Fruit fly (Drosophila melanogaster) whole organism, embryonic: Measurements from ENCODE around the gene Unc-115a.

ENCODE experiments used
- Antp ChIP-seq: fragments of 200-800 bp; sonication (Bioruptor generic); optimal IDR thresholded peaks from 3 replicates; lab custom pipeline; 2016; ENCODE audit warnings: missing biosample characterization, missing genetic modification characterization
- CG10267 ChIP-seq: fragments of 200-800 bp; sonication (Bioruptor generic); optimal IDR thresholded peaks from 2 replicates; lab custom pipeline; 2018; ENCODE audit warnings: missing biosample characterization, mild to moderate bottlenecking, missing genetic modification characterization, moderate library complexity
- CG10543 ChIP-seq: fragments of 200-800 bp; sonication (Bioruptor generic); optimal IDR thresholded peaks from 3 replicates; lab custom pipeline; 2017; ENCODE audit warnings: missing biosample characterization, mild to moderate bottlenecking, missing genetic modification characterization, moderate library complexity
- CG13123 ChIP-seq: fragments of 200-800 bp; sonication (Bioruptor generic); optimal IDR thresholded peaks from 2 replicates; lab custom pipeline; 2016; ENCODE audit warnings: missing biosample characterization, missing genetic modification characterization
- CG14860 ChIP-seq: fragments of 200-800 bp; sonication (Bioruptor generic); IDR thresholded peaks from 3 replicates; pipeline ENCODE4 v1.3.6; 2022; ENCODE audit warnings: missing biosample characterization, missing genetic modification characterization; ENCODE audit not compliant: partially characterized antibody
- CG1602 ChIP-seq: fragments of 200-800 bp; sonication (Bioruptor generic); optimal IDR thresholded peaks from 3 replicates; lab custom pipeline; 2016; ENCODE audit warnings: missing biosample characterization, missing genetic modification characterization
- CG1603 ChIP-seq: fragments of 200-800 bp; sonication (Bioruptor generic); optimal IDR thresholded peaks from 2 replicates; lab custom pipeline; 2019; ENCODE audit warnings: missing biosample characterization, mild to moderate bottlenecking, missing genetic modification characterization, moderate library complexity
- CG1647 ChIP-seq: fragments of 200-800 bp; sonication (Bioruptor generic); optimal IDR thresholded peaks from 3 replicates; lab custom pipeline; 2016; ENCODE audit warnings: missing biosample characterization, missing genetic modification characterization
- CG16779 ChIP-seq: fragments of 200-800 bp; sonication (Bioruptor generic); IDR thresholded peaks from 2 replicates; pipeline ENCODE4 v1.3.6; 2022; ENCODE audit warnings: missing biosample characterization, missing genetic modification characterization
- CG17361 ChIP-seq: fragments of 200-800 bp; sonication (Bioruptor generic); IDR thresholded peaks from 3 replicates; pipeline ENCODE4 v1.3.6; 2022; ENCODE audit warnings: missing biosample characterization, missing genetic modification characterization
- CG17385 ChIP-seq: fragments of 200-800 bp; sonication (Bioruptor generic); optimal IDR thresholded peaks from 3 replicates; lab custom pipeline; 2018; ENCODE audit warnings: missing biosample characterization, mild to moderate bottlenecking, missing genetic modification characterization
- CG17829 ChIP-seq: fragments of 200-800 bp; optimal IDR thresholded peaks from 2 replicates; lab custom pipeline; 2019; ENCODE audit warnings: missing biosample characterization, mild to moderate bottlenecking, missing genetic modification characterization, moderate library complexity
- CG2889 ChIP-seq: fragments of 200-800 bp; sonication (Bioruptor generic); IDR thresholded peaks from 3 replicates; pipeline ENCODE4 v1.3.6; 2022; ENCODE audit warnings: missing biosample characterization, missing genetic modification characterization
- CG3995 ChIP-seq: fragments of 200-800 bp; sonication (Bioruptor generic); optimal IDR thresholded peaks from 3 replicates; lab custom pipeline; 2016; ENCODE audit warnings: missing biosample characterization, missing genetic modification characterization
- CG8359 ChIP-seq: fragments of 200-800 bp; sonication (Bioruptor generic); optimal IDR thresholded peaks from 2 replicates; lab custom pipeline; 2017; ENCODE audit warnings: missing biosample characterization, mild to moderate bottlenecking, missing genetic modification characterization, borderline replicate concordance
- CG9727 ChIP-seq: fragments of 200-800 bp; sonication (Bioruptor generic); optimal IDR thresholded peaks from 3 replicates; lab custom pipeline; 2017; ENCODE audit warnings: missing biosample characterization, mild to moderate bottlenecking, missing genetic modification characterization
- Camta ChIP-seq: fragments of 200-800 bp; sonication (Bioruptor generic); optimal IDR thresholded peaks from 2 replicates; lab custom pipeline; 2016; ENCODE audit warnings: missing biosample characterization, missing genetic modification characterization
- Chrac-16 ChIP-seq: fragments of 200-800 bp; sonication (Bioruptor generic); optimal IDR thresholded peaks from 3 replicates; lab custom pipeline; 2016; ENCODE audit warnings: missing biosample characterization, missing genetic modification characterization
- Elba2 ChIP-seq: fragments of 200-800 bp; sonication (Bioruptor generic); optimal IDR thresholded peaks from 3 replicates; lab custom pipeline; 2016; ENCODE audit warnings: missing biosample characterization, missing genetic modification characterization
- Ets65A ChIP-seq: fragments of 200-800 bp; sonication (Bioruptor generic); peaks from one replicate; lab custom pipeline; 2016; ENCODE audit warnings: missing biosample characterization, missing genetic modification characterization
- HLHmδ ChIP-seq: fragments of 200-800 bp; sonication (Bioruptor generic); optimal IDR thresholded peaks from 2 replicates; lab custom pipeline; 2018; ENCODE audit warnings: missing biosample characterization, mild to moderate bottlenecking, missing genetic modification characterization, moderate library complexity
- Hr3 ChIP-seq: fragments of 200-800 bp; sonication (Bioruptor generic); optimal IDR thresholded peaks from 3 replicates; lab custom pipeline; 2016; ENCODE audit warnings: missing biosample characterization, missing genetic modification characterization
- Lhr ChIP-seq: fragments of 200-800 bp; sonication (Bioruptor generic); optimal IDR thresholded peaks from 3 replicates; lab custom pipeline; 2017; ENCODE audit warnings: mild to moderate bottlenecking, missing biosample characterization, missing genetic modification reagents, missing genetic modification characterization
- Lim3 ChIP-seq: fragments of 200-800 bp; sonication (Bioruptor generic); IDR thresholded peaks from 2 replicates; pipeline ENCODE4 v1.3.6; 2022; ENCODE audit warnings: missing biosample characterization, missing genetic modification characterization
- Med ChIP-seq: fragments of 200-800 bp; sonication (Bioruptor generic); peaks from one replicate; lab custom pipeline; 2016; ENCODE audit warnings: missing biosample characterization, missing genetic modification characterization, mild to moderate bottlenecking, inconsistent platforms, moderate library complexity
- NK7.1 ChIP-seq: fragments of 200-800 bp; sonication (Bioruptor generic); optimal IDR thresholded peaks from 3 replicates; lab custom pipeline; 2016; ENCODE audit warnings: missing biosample characterization, missing genetic modification characterization
- Ssrp ChIP-seq: fragments of 200-800 bp; sonication (Bioruptor generic); optimal IDR thresholded peaks from 2 replicates; lab custom pipeline; 2018; ENCODE audit warnings: missing biosample characterization, mild to moderate bottlenecking, missing genetic modification characterization, moderate library complexity
- Trl ChIP-seq, 3 experiments: fragments of >200 bp in 2 of 3; fragments of 200-800 bp in 1 of 3; sonication (Bioruptor generic) in 1 of 3; optimal IDR thresholded peaks; 2 replicates in 1 of 3; 3 replicates in 2 of 3; lab custom pipeline; 2016 to 2017; ENCODE audit warnings: missing biosample characterization in 1 of 3, missing genetic modification characterization in 1 of 3
- ase ChIP-seq: fragments of 200-800 bp; sonication (Bioruptor generic); IDR thresholded peaks from 3 replicates; pipeline ENCODE4 v1.3.6; 2022; ENCODE audit warnings: missing biosample characterization, missing genetic modification characterization
- bab2 ChIP-seq: fragments of 200-800 bp; sonication (Bioruptor generic); optimal IDR thresholded peaks from 2 replicates; lab custom pipeline; 2016; ENCODE audit warnings: missing biosample characterization, missing genetic modification characterization
- br ChIP-seq: fragments of >200 bp; optimal IDR thresholded peaks from 2 replicates; lab custom pipeline; 2017
- cas ChIP-seq: fragments of 200-800 bp; sonication (Bioruptor generic); IDR thresholded peaks from 2 replicates; pipeline ENCODE4 v1.3.6; 2022; ENCODE audit warnings: missing biosample characterization, missing genetic modification characterization
- dm ChIP-seq: fragments of 200-800 bp; sonication (Bioruptor generic); optimal IDR thresholded peaks from 3 replicates; lab custom pipeline; 2016; ENCODE audit warnings: missing biosample characterization, missing genetic modification characterization
- dmrt11E ChIP-seq: fragments of 200-800 bp; sonication (Bioruptor generic); optimal IDR thresholded peaks from 3 replicates; lab custom pipeline; 2018; ENCODE audit warnings: missing biosample characterization, mild to moderate bottlenecking, missing genetic modification characterization, moderate library complexity
- fd96Cb ChIP-seq: fragments of 200-800 bp; sonication (Bioruptor generic); optimal IDR thresholded peaks from 2 replicates; lab custom pipeline; 2018; ENCODE audit warnings: missing biosample characterization, mild to moderate bottlenecking, missing genetic modification characterization, moderate library complexity
- gsb-n ChIP-seq: fragments of 200-800 bp; sonication (Bioruptor generic); optimal IDR thresholded peaks from 3 replicates; lab custom pipeline; 2018; ENCODE audit warnings: missing biosample characterization, mild to moderate bottlenecking, missing genetic modification characterization
- h ChIP-seq: fragments of >200 bp; optimal IDR thresholded peaks from 2 replicates; lab custom pipeline; 2017
- insv ChIP-seq, 2 experiments: fragments of 200-800 bp; sonication (Bioruptor generic); optimal IDR thresholded peaks; 3 replicates each; lab custom pipeline; 2016 to 2018; ENCODE audit warnings: missing biosample characterization in 2 of 2, missing genetic modification characterization in 2 of 2
- jigr1 ChIP-seq: fragments of 200-800 bp; sonication (Bioruptor generic); IDR thresholded peaks from 3 replicates; pipeline ENCODE4 v1.3.6; 2022; ENCODE audit warnings: missing biosample characterization, missing genetic modification characterization
- kah ChIP-seq: fragments of 200-800 bp; sonication (Bioruptor generic); optimal IDR thresholded peaks from 2 replicates; lab custom pipeline; 2018; ENCODE audit warnings: missing biosample characterization, mild to moderate bottlenecking, missing genetic modification characterization
- klu ChIP-seq: fragments of 200-800 bp; sonication (Bioruptor generic); IDR thresholded peaks from 2 replicates; pipeline ENCODE4 v1.3.6; 2022; ENCODE audit warnings: missing biosample characterization, missing genetic modification characterization
- lilli ChIP-seq: fragments of 200-800 bp; sonication (Bioruptor generic); optimal IDR thresholded peaks from 3 replicates; lab custom pipeline; 2016; ENCODE audit warnings: missing biosample characterization, missing genetic modification characterization
- pan ChIP-seq, 4 experiments: fragments of >200 bp in 3 of 4; fragments of 200-800 bp in 1 of 4; sonication (Bioruptor generic) in 1 of 4; optimal IDR thresholded peaks in 3 of 4; IDR thresholded peaks in 1 of 4; 2 replicates each; pipeline versions ENCODE4 v1.3.6 to Lab custom; 2017 to 2022; ENCODE audit warnings: missing biosample characterization in 2 of 4, missing genetic modification characterization in 2 of 4, mixed read lengths in 1 of 4
- pho ChIP-seq: fragments of 200-800 bp; sonication (Bioruptor generic); optimal IDR thresholded peaks from 2 replicates; lab custom pipeline; 2016; ENCODE audit warnings: missing biosample characterization, missing genetic modification characterization
- phol ChIP-seq: fragments of 200-800 bp; sonication (Bioruptor generic); optimal IDR thresholded peaks from 3 replicates; lab custom pipeline; 2018; ENCODE audit warnings: missing biosample characterization, mild to moderate bottlenecking, missing genetic modification characterization, moderate library complexity
- pita ChIP-seq: fragments of 200-800 bp; sonication (Bioruptor generic); optimal IDR thresholded peaks from 2 replicates; lab custom pipeline; 2017; ENCODE audit warnings: missing biosample characterization, mild to moderate bottlenecking, missing genetic modification characterization
- psq ChIP-seq: fragments of 200-800 bp; sonication (Bioruptor generic); optimal IDR thresholded peaks from 2 replicates; lab custom pipeline; 2017; ENCODE audit warnings: missing biosample characterization, missing genetic modification characterization
- sima ChIP-seq: fragments of 200-800 bp; sonication (Bioruptor generic); optimal IDR thresholded peaks from 2 replicates; lab custom pipeline; 2016; ENCODE audit warnings: missing biosample characterization, missing genetic modification characterization

The Unc-115a gene

DNA sequence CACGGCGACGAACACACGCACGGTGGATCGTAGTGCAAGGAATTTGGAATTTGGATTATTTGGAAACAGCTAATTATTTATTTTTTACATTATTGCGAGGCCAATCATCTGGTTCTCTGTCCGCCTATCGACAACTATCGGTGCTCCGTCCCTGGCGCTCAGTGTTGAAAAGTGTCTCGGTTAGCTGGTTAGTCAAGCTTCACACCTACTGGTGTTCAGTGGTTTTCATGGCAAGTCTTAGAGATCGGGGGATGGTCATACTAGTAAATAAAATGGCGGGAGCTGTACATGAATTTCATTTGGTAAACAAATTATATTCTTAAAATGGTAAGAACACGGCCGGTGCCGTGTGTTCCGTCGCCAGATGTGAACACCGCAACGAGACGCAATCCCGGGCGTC is 5.7 kb upstream of the Unc-115a start, which contains the start of the genes trbd and dmt (continued):
- TF ChIP-seq bab2 (GFP tag; lab: Kevin White, UChicago) (peak; percentile 31), CG1647 (GFP tag; lab: Kevin White, UChicago) (peak; percentile 66), NK7.1 (GFP tag; lab: Kevin White, UChicago) (peak; percentile 38), pho (GFP tag; lab: Kevin White, UChicago) (peak; percentile 76), CG1602 (GFP tag; lab: Kevin White, UChicago) (peak; percentile 40), Chrac-16 (GFP tag; lab: Kevin White, UChicago) (peak; percentile 24), jigr1 (no peak), CG10543 (GFP tag; lab: Kevin White, UChicago) (no peak), Camta (peak; percentile 50), Antp (peak; percentile 68), klu (GFP tag; lab: Robert Waterston, UW) (no peak), CG13123 (GFP tag; lab: Kevin White, UChicago) (peak; percentile 40), HLHmδ (GFP tag; lab: Kevin White, UChicago) (peak; percentile 23), CG3995 (GFP tag; lab: Kevin White, UChicago) (peak; percentile 52), h (lab: Kevin White, UChicago) (no peak), dm (GFP tag; lab: Kevin White, UChicago) (peak; percentile 78), CG17361 (GFP tag; lab: Robert Waterston, UW) (no peak), pita (GFP tag; lab: Kevin White, UChicago) (peak; percentile 83), CG10267 (tag; lab: Kevin White, UChicago) (peak; percentile 98), CG1603 (tag; lab: Kevin White, UChicago) (peak; percentile 93), CG17385 (no peak), Elba2 (GFP tag; lab: Kevin White, UChicago) (peak; percentile 72), pan (optimal IDR thresholded peaks at IDR 0.05; lab: Kevin White, UChicago) (no peak), pan (GFP tag; optimal IDR thresholded peaks at IDR 0.05 in 1 of 2, IDR thresholded peaks at IDR 0.05 in 1 of 2) (no peak), Hr3 (GFP tag; lab: Kevin White, UChicago) (peak; percentile 25)

DNA sequence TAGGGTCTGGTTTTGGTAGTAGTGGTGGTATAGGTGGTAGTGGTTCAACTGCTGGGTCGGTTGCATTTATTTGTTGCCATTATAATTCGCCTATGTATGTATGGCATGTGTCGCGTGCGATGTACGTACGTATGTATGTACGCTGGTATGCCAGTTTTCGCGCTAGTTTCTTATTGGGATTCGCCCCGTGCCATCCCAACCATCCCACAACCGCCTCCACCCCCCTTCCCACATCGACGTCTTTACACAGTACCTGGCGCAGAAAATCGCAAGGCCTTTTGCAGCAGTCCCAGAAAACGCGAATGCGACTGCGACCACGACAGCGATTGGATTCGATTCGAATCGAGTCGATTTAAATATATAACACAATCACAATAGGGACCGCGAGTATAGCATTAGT is 5.0 kb upstream of the Unc-115a start:
- TF ChIP-seq kah (GFP tag; lab: Kevin White, UChicago) (no peak), br (lab: Kevin White, UChicago) (no peak), gsb-n (no peak), CG1603 (tag; lab: Kevin White, UChicago) (no peak), Lim3 (no peak), insv (GFP tag; optimal IDR thresholded peaks at IDR 0.05; lab: Kevin White, UChicago) (peak in 1 of 2 experiments; percentile 76), klu (GFP tag; lab: Robert Waterston, UW) (no peak), CG9727 (GFP tag; lab: Kevin White, UChicago) (no peak), Med (GFP tag; lab: Kevin White, UChicago) (peak; percentile 32), CG17829 (tag; lab: Kevin White, UChicago) (no peak), dmrt11E (tag; lab: Kevin White, UChicago) (no peak), Ssrp (tag; lab: Kevin White, UChicago) (no peak)
- TF ChIP-seq, all 482 proteins: peak for 2

- no peak for TF ChIP-seq CG2889
- TF ChIP-seq phol (tag; lab: Kevin White, UChicago): no peak
- TF ChIP-seq ase (GFP tag; lab: Robert Waterston, UW): no peak
- no peak for TF ChIP-seq CG16779 (GFP tag; lab: Robert Waterston, UW)
- TF ChIP-seq CG8359 (GFP tag; lab: Kevin White, UChicago): no peak
- TF ChIP-seq Trl (optimal IDR thresholded peaks at IDR 0.05; lab: Kevin White, UChicago): peak; percentile 69 to 90
- no peak for TF ChIP-seq Trl (GFP tag; optimal IDR thresholded peaks at IDR 0.05; lab: Kevin White, UChicago)
- TF ChIP-seq lilli (GFP tag; lab: Kevin White, UChicago): no peak
- no peak for TF ChIP-seq Ets65A (GFP tag; lab: Kevin White, UChicago)
- no peak for TF ChIP-seq dm (GFP tag; lab: Kevin White, UChicago)
- TF ChIP-seq CG14860 (GFP tag; lab: Robert Waterston, UW): no peak
- TF ChIP-seq cas (GFP tag; lab: Robert Waterston, UW): no peak
- TF ChIP-seq psq: no peak
- no peak for TF ChIP-seq Lhr (GFP tag; lab: Kevin White, UChicago)
- no peak for TF ChIP-seq sima (GFP tag; lab: Kevin White, UChicago)
- no peak for TF ChIP-seq fd96Cb
These were observed 822 bp downstream of the Unc-115a start for dm6 chr3R:9704183-9705007.
